Worm (Caenorhabditis elegans) whole organism, L4 larva: ENCODE data around the gene col-13.

Experiments used
- D1046.2 ChIP-seq: fragments of 200-800 bp; sonication (Bioruptor generic); IDR thresholded peaks from 2 replicates; pipeline ENCODE4 v1.3.6; 2022; ENCODE audit warnings: missing genetic modification characterization, missing compliant biosample characterization
- F10B5.3 ChIP-seq: sonication (generic microtip); optimal IDR thresholded peaks from 2 replicates; lab custom pipeline; 2016; ENCODE audit warnings: mild to moderate bottlenecking, missing genetic modification characterization, missing compliant biosample characterization
- F44E2.7 ChIP-seq: fragments of 200-800 bp; sonication (Bioruptor generic); IDR thresholded peaks from 2 replicates; pipeline ENCODE4 v2.1.2; 2022; ENCODE audit warnings: missing genetic modification characterization, missing compliant biosample characterization
- R02D3.7 ChIP-seq: fragments of 150-350 bp; sonication (generic microtip); optimal IDR thresholded peaks from 3 replicates; lab custom pipeline; 2014; ENCODE audit warnings: missing biosample characterization, missing genetic modification characterization
- T26A8.4 ChIP-seq: fragments of 200-800 bp; sonication (Bioruptor generic); IDR thresholded peaks from 2 replicates; pipeline ENCODE4 v1.3.6; 2022; ENCODE audit warnings: missing genetic modification characterization, missing compliant biosample characterization
- Y105C5A.15 ChIP-seq: fragments of 200-800 bp; sonication (Bioruptor generic); IDR thresholded peaks from 2 replicates; pipeline ENCODE4 v1.3.6; 2022; ENCODE audit warnings: missing genetic modification characterization, missing compliant biosample characterization
- Y48G9A.11 ChIP-seq: fragments of 200-800 bp; sonication (Bioruptor generic); IDR thresholded peaks from 2 replicates; pipeline ENCODE4 v1.3.6; 2022; ENCODE audit warnings: missing genetic modification reagents, missing genetic modification characterization, missing compliant biosample characterization
- aha-1 ChIP-seq: fragments of 150-350 bp; peaks from one replicate; lab custom pipeline; 2014; ENCODE audit warnings: missing biosample characterization, missing genetic modification characterization
- ama-1 ChIP-seq: fragments of 150-350 bp; optimal IDR thresholded peaks from 2 replicates; lab custom pipeline; 2014; ENCODE audit warnings: inconsistent platforms, mixed read lengths
- arid-1 ChIP-seq: fragments of 200-800 bp; sonication (Bioruptor generic); conservative IDR thresholded peaks from 2 replicates; pipeline ENCODE4 v1.3.6; 2022; ENCODE audit warnings: missing genetic modification reagents, missing genetic modification characterization, missing compliant biosample characterization
- attf-4 ChIP-seq: sonication (generic microtip); optimal IDR thresholded peaks from 3 replicates; lab custom pipeline; 2017; ENCODE audit warnings: missing biosample characterization, missing genetic modification characterization
- ceh-28 ChIP-seq: fragments of 150-350 bp; optimal IDR thresholded peaks from 2 replicates; lab custom pipeline; 2014; ENCODE audit warnings: missing biosample characterization, missing genetic modification reagents, missing genetic modification characterization
- ceh-32 ChIP-seq: sonication (generic microtip); optimal IDR thresholded peaks from 2 replicates; lab custom pipeline; 2016; ENCODE audit warnings: mild to moderate bottlenecking, missing genetic modification characterization, missing compliant biosample characterization; ENCODE audit not compliant: poor library complexity
- ceh-62 ChIP-seq: sonication (generic microtip); optimal IDR thresholded peaks from 2 replicates; lab custom pipeline; 2017; ENCODE audit warnings: missing biosample characterization, missing genetic modification characterization
- ctbp-1 ChIP-seq: fragments of 200-800 bp; sonication (Bioruptor generic); IDR thresholded peaks from 2 replicates; pipeline ENCODE4 v1.3.6; 2022; ENCODE audit warnings: missing genetic modification reagents, missing genetic modification characterization, missing compliant biosample characterization
- daf-19 ChIP-seq: fragments of 200-800 bp; sonication (Bioruptor generic); conservative IDR thresholded peaks from 2 replicates; pipeline ENCODE4 v1.3.6; 2022; ENCODE audit warnings: missing genetic modification characterization, missing compliant biosample characterization
- dmd-8 ChIP-seq: fragments of 200-800 bp; sonication (Bioruptor generic); IDR thresholded peaks from 2 replicates; pipeline ENCODE4 v1.3.6; 2022; ENCODE audit warnings: missing genetic modification characterization, missing compliant biosample characterization
- dmd-9 ChIP-seq: fragments of 200-800 bp; sonication (Bioruptor generic); IDR thresholded peaks from 2 replicates; pipeline ENCODE4 v1.3.6; 2022; ENCODE audit warnings: missing genetic modification reagents, missing genetic modification characterization, missing compliant biosample characterization
- dpl-1 ChIP-seq: fragments of 150-350 bp; optimal IDR thresholded peaks from 2 replicates; lab custom pipeline; 2014; ENCODE audit warnings: missing biosample characterization, missing genetic modification reagents, missing genetic modification characterization
- dve-1 ChIP-seq: sonication (generic microtip); optimal IDR thresholded peaks from 2 replicates; lab custom pipeline; 2017; ENCODE audit warnings: antibody characterized with exemption, mild to moderate bottlenecking, missing genetic modification characterization, missing compliant biosample characterization; ENCODE audit not compliant: insufficient read depth
- fos-1 ChIP-seq: fragments of 150-350 bp; optimal IDR thresholded peaks from 2 replicates; lab custom pipeline; 2014; ENCODE audit warnings: missing biosample characterization, missing genetic modification characterization
- gei-8 ChIP-seq: fragments of 200-800 bp; sonication (Bioruptor generic); optimal IDR thresholded peaks from 2 replicates; lab custom pipeline; 2018; ENCODE audit warnings: mild to moderate bottlenecking, missing genetic modification characterization, missing compliant biosample characterization
- hlh-11 ChIP-seq: fragments of 200-800 bp; sonication (Bioruptor generic); optimal IDR thresholded peaks from 2 replicates; lab custom pipeline; 2018; ENCODE audit warnings: mild to moderate bottlenecking, missing genetic modification characterization, missing compliant biosample characterization
- hmg-1.1 ChIP-seq: fragments of 200-800 bp; sonication (Bioruptor generic); IDR thresholded peaks from 2 replicates; pipeline ENCODE4 v1.3.6; 2022; ENCODE audit warnings: missing genetic modification reagents, missing genetic modification characterization, missing compliant biosample characterization
- lim-7 ChIP-seq: fragments of 200-800 bp; sonication (Bioruptor generic); IDR thresholded peaks from 2 replicates; pipeline ENCODE4 v1.3.6; 2022; ENCODE audit warnings: missing genetic modification characterization, missing compliant biosample characterization
- lin-1 ChIP-seq: fragments of 200-800 bp; sonication (Bioruptor generic); IDR thresholded peaks from 2 replicates; pipeline ENCODE4 v1.3.6; 2022; ENCODE audit warnings: missing genetic modification reagents, missing genetic modification characterization, missing compliant biosample characterization
- lin-15B ChIP-seq: fragments of 150-350 bp; sonication (generic microtip); optimal IDR thresholded peaks from 3 replicates; lab custom pipeline; 2014; ENCODE audit warnings: missing biosample characterization, missing genetic modification characterization
- lin-29 ChIP-seq: fragments of 200-800 bp; sonication (Bioruptor generic); IDR thresholded peaks from 2 replicates; pipeline ENCODE4 v1.3.6; 2022; ENCODE audit warnings: missing genetic modification reagents, missing genetic modification characterization, missing compliant biosample characterization
- lin-39 ChIP-seq: fragments of 150-350 bp; optimal IDR thresholded peaks from 2 replicates; lab custom pipeline; 2014; ENCODE audit warnings: missing biosample characterization, missing genetic modification reagents, missing genetic modification characterization
- lsy-2 ChIP-seq, 2 experiments: fragments of 150-350 bp in 1 of 2; sonication (generic microtip) in 1 of 2; optimal IDR thresholded peaks; 2 replicates each; lab custom pipeline; 2014 to 2017; ENCODE audit warnings: missing biosample characterization in 2 of 2, missing genetic modification characterization in 2 of 2
- madf-5 ChIP-seq, 2 experiments: fragments of 200-800 bp; sonication (Bioruptor generic); IDR thresholded peaks; 2 replicates each; pipeline ENCODE4 v1.3.6; 2022; ENCODE audit warnings: missing compliant biosample characterization in 2 of 2, missing genetic modification characterization in 2 of 2
- mdt-29 ChIP-seq: fragments of 200-800 bp; sonication (Bioruptor generic); IDR thresholded peaks from 2 replicates; pipeline ENCODE4 v1.3.6; 2022; ENCODE audit warnings: missing genetic modification reagents, missing genetic modification characterization, missing compliant biosample characterization
- mxl-2 ChIP-seq: fragments of 200-800 bp; sonication (Bioruptor generic); conservative IDR thresholded peaks from 2 replicates; pipeline ENCODE4 v1.3.6; 2022; ENCODE audit warnings: missing genetic modification reagents, missing genetic modification characterization, missing compliant biosample characterization
- nhr-102 ChIP-seq: sonication (generic microtip); optimal IDR thresholded peaks from 2 replicates; lab custom pipeline; 2016; ENCODE audit warnings: mild to moderate bottlenecking, missing genetic modification characterization, moderate library complexity, missing compliant biosample characterization
- nhr-11 ChIP-seq: fragments of 150-350 bp; optimal IDR thresholded peaks from 2 replicates; lab custom pipeline; 2014; ENCODE audit warnings: missing biosample characterization, missing genetic modification characterization
- nhr-25 ChIP-seq: sonication (generic microtip); optimal IDR thresholded peaks from 2 replicates; lab custom pipeline; 2017; ENCODE audit warnings: missing genetic modification characterization, mild to moderate bottlenecking, missing compliant biosample characterization, antibody characterized with exemption, moderate library complexity, borderline replicate concordance; ENCODE audit not compliant: insufficient read depth
- nhr-42 ChIP-seq: fragments of 200-800 bp; sonication (Bioruptor generic); IDR thresholded peaks from 2 replicates; pipeline ENCODE4 v1.3.6; 2022; ENCODE audit warnings: missing genetic modification characterization, missing compliant biosample characterization
- nhr-48 ChIP-seq: sonication (generic microtip); optimal IDR thresholded peaks from 2 replicates; lab custom pipeline; 2016; ENCODE audit warnings: mild to moderate bottlenecking, missing genetic modification characterization, missing compliant biosample characterization
- pha-4 ChIP-seq, 2 experiments: fragments of 150-350 bp in 1 of 2; fragments of 200-800 bp in 1 of 2; sonication (Bioruptor generic) in 1 of 2; IDR thresholded peaks in 1 of 2; optimal IDR thresholded peaks in 1 of 2; 2 replicates each; pipeline versions ENCODE4 v1.3.6 to Lab custom; 2014 to 2022; ENCODE audit warnings: missing genetic modification characterization in 2 of 2, missing genetic modification reagents in 2 of 2, missing biosample characterization in 1 of 2, missing compliant biosample characterization in 1 of 2
- php-3 ChIP-seq: fragments of 200-800 bp; sonication (Bioruptor generic); IDR thresholded peaks from 2 replicates; pipeline ENCODE4 v1.3.6; 2022; ENCODE audit warnings: missing genetic modification reagents, missing genetic modification characterization, missing compliant biosample characterization
- pqm-1 ChIP-seq: sonication (generic microtip); optimal IDR thresholded peaks from 2 replicates; lab custom pipeline; 2017; ENCODE audit warnings: missing biosample characterization, missing genetic modification characterization
- rbr-2 ChIP-seq: sonication (generic microtip); optimal IDR thresholded peaks from 2 replicates; lab custom pipeline; 2016; ENCODE audit warnings: missing genotype, missing genetic modification characterization, missing compliant biosample characterization
- sdz-12 ChIP-seq: fragments of 200-800 bp; sonication (Bioruptor generic); optimal IDR thresholded peaks from 2 replicates; lab custom pipeline; 2018; ENCODE audit warnings: mild to moderate bottlenecking, missing genetic modification characterization, missing compliant biosample characterization
- set-16 ChIP-seq: fragments of 200-800 bp; sonication (Bioruptor generic); IDR thresholded peaks from 2 replicates; pipeline ENCODE4 v1.3.6; 2022; ENCODE audit warnings: missing genetic modification reagents, missing genetic modification characterization, missing compliant biosample characterization
- skn-1 ChIP-seq: fragments of 150-350 bp; optimal IDR thresholded peaks from 2 replicates; lab custom pipeline; 2014; ENCODE audit warnings: missing biosample characterization, missing genetic modification characterization
- snpc-4 ChIP-seq: fragments of 150-350 bp; optimal IDR thresholded peaks from 2 replicates; lab custom pipeline; 2014; ENCODE audit warnings: missing biosample characterization, missing genetic modification characterization
- spr-1 ChIP-seq: sonication (generic microtip); optimal IDR thresholded peaks from 2 replicates; lab custom pipeline; 2016; ENCODE audit warnings: mild to moderate bottlenecking, missing genetic modification characterization, missing compliant biosample characterization
- spr-3 ChIP-seq: fragments of 200-800 bp; sonication (Bioruptor generic); optimal IDR thresholded peaks from 2 replicates; lab custom pipeline; 2018; ENCODE audit warnings: mild to moderate bottlenecking, missing genetic modification characterization, missing compliant biosample characterization
- unc-130 ChIP-seq: sonication (generic microtip); optimal IDR thresholded peaks from 2 replicates; lab custom pipeline; 2016; ENCODE audit warnings: missing genetic modification reagents, missing genetic modification characterization, missing compliant biosample characterization
- unc-39 ChIP-seq: sonication (generic microtip); optimal IDR thresholded peaks from 2 replicates; lab custom pipeline; 2017; ENCODE audit warnings: missing biosample characterization, missing genetic modification characterization
- zfp-2 ChIP-seq: sonication (generic microtip); optimal IDR thresholded peaks from 2 replicates; lab custom pipeline; 2016; ENCODE audit warnings: mild to moderate bottlenecking, missing genetic modification characterization, missing compliant biosample characterization
- zip-2 ChIP-seq: fragments of 150-350 bp; optimal IDR thresholded peaks from 2 replicates; lab custom pipeline; 2014; ENCODE audit warnings: missing biosample characterization, missing genetic modification characterization
- ztf-7 ChIP-seq: fragments of 150-350 bp; optimal IDR thresholded peaks from 2 replicates; lab custom pipeline; 2014; ENCODE audit warnings: missing biosample characterization, missing genetic modification characterization

The col-13 gene

DNA sequence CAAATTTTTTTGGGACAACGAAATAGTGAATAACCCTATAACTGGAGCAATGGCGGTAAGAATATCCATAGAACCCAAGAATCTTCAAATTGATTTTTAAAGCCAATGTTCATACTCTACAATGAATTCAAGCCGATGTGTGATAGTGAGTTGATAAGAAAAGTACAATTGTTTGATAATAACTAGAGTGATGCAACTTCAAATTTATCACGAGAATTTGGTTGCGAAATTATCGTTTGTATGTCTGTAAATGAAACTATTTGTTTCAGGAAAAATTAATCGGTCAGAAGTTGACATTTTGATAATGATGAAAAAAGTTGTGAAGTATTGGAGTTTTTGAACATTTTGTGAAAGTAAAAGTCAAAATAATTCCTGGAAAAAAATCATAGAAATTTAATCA lies 22.4 kb downstream of the col-13 start (continued):
- TF ChIP-seq dmd-9 (GFP tag; lab: Robert Waterston, UW), result no peak
- no peak for TF ChIP-seq madf-5 (GFP tag; IDR thresholded peaks at IDR 0.05; lab: Robert Waterston, UW)
- no peak for TF ChIP-seq spr-3 (GFP tag; lab: Kevin White, UChicago)
- no peak for TF ChIP-seq lim-7 (GFP tag; lab: Robert Waterston, UW)
- no peak for TF ChIP-seq nhr-48 (tag; lab: Kevin White, UChicago)
- TF ChIP-seq dmd-8, result no peak
- TF ChIP-seq lin-15B, result no peak
- TF ChIP-seq ama-1 (lab: Kevin White, UChicago), result no peak
- no peak for TF ChIP-seq dpl-1 (GFP tag; lab: Kevin White, UChicago)
- no peak for TF ChIP-seq T26A8.4
- TF ChIP-seq skn-1 (tag; lab: Kevin White, UChicago), result no peak
- no peak for TF ChIP-seq nhr-42
- no peak for TF ChIP-seq hmg-1.1 (GFP tag; lab: Robert Waterston, UW)
- no peak for TF ChIP-seq zip-2 (tag; lab: Kevin White, UChicago)
- no peak for TF ChIP-seq nhr-11
- no peak for TF ChIP-seq lin-1 (GFP tag; lab: Robert Waterston, UW)
- TF ChIP-seq ceh-32 (tag; lab: Kevin White, UChicago), result no peak
- no peak for TF ChIP-seq ctbp-1 (GFP tag; lab: Robert Waterston, UW)
- no peak for TF ChIP-seq nhr-25
- TF ChIP-seq ceh-28 (tag; lab: Kevin White, UChicago), result no peak
- TF ChIP-seq spr-1 (tag; lab: Kevin White, UChicago), result no peak
- TF ChIP-seq unc-130 (GFP tag; lab: Kevin White, UChicago), result no peak
- no peak for TF ChIP-seq snpc-4 (tag; lab: Kevin White, UChicago)
- no peak for TF ChIP-seq set-16 (GFP tag; lab: Robert Waterston, UW)
- peak; percentile 51 for TF ChIP-seq ztf-7 (tag; lab: Kevin White, UChicago)
- no peak for TF ChIP-seq lin-39 (tag; lab: Kevin White, UChicago)
- TF ChIP-seq aha-1, result peak; percentile 56
- TF ChIP-seq nhr-102 (tag; lab: Kevin White, UChicago), result no peak
- TF ChIP-seq mxl-2 (GFP tag; lab: Robert Waterston, UW), result no peak
- no peak for TF ChIP-seq R02D3.7 (tag; lab: Kevin White, UChicago)
- no peak for TF ChIP-seq unc-39 (tag; lab: Kevin White, UChicago)
- TF ChIP-seq rbr-2 (tag; lab: Kevin White, UChicago), result no peak
- no peak for TF ChIP-seq daf-19
- no peak for TF ChIP-seq gei-8
- TF ChIP-seq pqm-1 (tag; lab: Kevin White, UChicago), result peak; percentile 90
- no peak for TF ChIP-seq zfp-2 (tag; lab: Kevin White, UChicago)
- TF ChIP-seq pha-4 (GFP tag; IDR thresholded peaks at IDR 0.05; lab: Robert Waterston, UW), result 0 out of 2 replicates have a peak, but pooled peaks have one; percentile 24
- TF ChIP-seq pha-4 (tag; optimal IDR thresholded peaks at IDR 0.05; lab: Kevin White, UChicago), result no peak
- TF ChIP-seq sdz-12, result no peak
- TF ChIP-seq Y105C5A.15 (GFP tag; lab: Robert Waterston, UW), result no peak
- TF ChIP-seq attf-4 (tag; lab: Kevin White, UChicago), result no peak
- peak; percentile 76 for TF ChIP-seq hlh-11 (tag; lab: Kevin White, UChicago)
- TF ChIP-seq php-3 (GFP tag; lab: Robert Waterston, UW), result 0 out of 2 replicates have a peak, but pooled peaks have one; percentile 32
- TF ChIP-seq arid-1 (GFP tag; lab: Robert Waterston, UW), result no peak
- no peak for TF ChIP-seq ceh-62 (tag; lab: Kevin White, UChicago)
- no peak for TF ChIP-seq lsy-2 (tag; optimal IDR thresholded peaks at IDR 0.05; lab: Kevin White, UChicago)
- TF ChIP-seq Y48G9A.11, result no peak
- peak; percentile 91 for TF ChIP-seq dve-1
- TF ChIP-seq D1046.2 (GFP tag; lab: Robert Waterston, UW), result no peak
- TF ChIP-seq mdt-29, result no peak
- TF ChIP-seq F44E2.7 (GFP tag; lab: Robert Waterston, UW), result no peak
- TF ChIP-seq fos-1, result no peak
- no peak for TF ChIP-seq F10B5.3
- no peak for TF ChIP-seq lin-29 (GFP tag; lab: Robert Waterston, UW)
